Fruit fly (Drosophila melanogaster) whole organism: Measurements from ENCODE around the gene CG14174.

Experiments
- CG8478 ChIP-seq: fragments of >200 bp; optimal IDR thresholded peaks from 2 replicates; lab custom pipeline; 2018; ENCODE audit warnings: inconsistent platforms
- Dll ChIP-seq: fragments of >200 bp; optimal IDR thresholded peaks from 2 replicates; lab custom pipeline; 2017
- psq ChIP-seq: fragments of >200 bp; optimal IDR thresholded peaks from 2 replicates; lab custom pipeline; 2017
- usp ChIP-seq: fragments of >200 bp; optimal IDR thresholded peaks from 2 replicates; lab custom pipeline; 2017; ENCODE audit warnings: missing biosample characterization, missing genetic modification characterization, mixed read lengths

- TF ChIP-seq Dll: no peak
- TF ChIP-seq psq (lab: Kevin White, UChicago): no peak
- no peak for TF ChIP-seq usp
- TF ChIP-seq CG8478: no peak
Measured at dm6 chr3L:9677260-9677659, 41.9 kb upstream of the CG14174 start.
